Worm (Caenorhabditis elegans) whole organism, early embryonic: ENCODE measurements around the gene pdi-2.

Experiments used
- B0310.2 ChIP-seq: sonication (generic microtip); optimal IDR thresholded peaks from 2 replicates; lab custom pipeline; 2016; ENCODE audit warnings: mild to moderate bottlenecking, missing genetic modification characterization, missing compliant biosample characterization
- F13C5.2 ChIP-seq: sonication (generic microtip); optimal IDR thresholded peaks from 2 replicates; lab custom pipeline; 2017; ENCODE audit warnings: mild to moderate bottlenecking, missing genetic modification characterization, inconsistent platforms, missing compliant biosample characterization
- aly-1 ChIP-seq: sonication (generic microtip); optimal IDR thresholded peaks from 2 replicates; lab custom pipeline; 2016; ENCODE audit warnings: missing genetic modification characterization, missing compliant biosample characterization
- ama-1 ChIP-seq: fragments of 150-350 bp; optimal IDR thresholded peaks from 2 replicates; lab custom pipeline; 2014
- ceh-13 ChIP-seq: fragments of 200-800 bp; sonication (Bioruptor generic); optimal IDR thresholded peaks from 2 replicates; lab custom pipeline; 2018; ENCODE audit warnings: mild to moderate bottlenecking, missing genetic modification characterization, missing compliant biosample characterization
- ceh-36 ChIP-seq: sonication (generic microtip); optimal IDR thresholded peaks from 2 replicates; lab custom pipeline; 2016; ENCODE audit warnings: missing genetic modification characterization, inconsistent platforms, missing compliant biosample characterization
- ets-7 ChIP-seq: sonication (generic microtip); optimal IDR thresholded peaks from 2 replicates; lab custom pipeline; 2016; ENCODE audit warnings: missing genotype, missing genetic modification characterization, missing compliant biosample characterization
- flt-1 ChIP-seq: fragments of 200-800 bp; sonication (Bioruptor generic); IDR thresholded peaks from 2 replicates; pipeline ENCODE4 v1.3.6; 2022; ENCODE audit warnings: missing genetic modification characterization, missing compliant biosample characterization
- hmbx-1 ChIP-seq: sonication (generic microtip); optimal IDR thresholded peaks from 2 replicates; lab custom pipeline; 2016; ENCODE audit warnings: mild to moderate bottlenecking, missing genetic modification characterization, missing compliant biosample characterization
- hmg-4 ChIP-seq: fragments of 200-800 bp; sonication (Bioruptor generic); optimal IDR thresholded peaks from 2 replicates; lab custom pipeline; 2018; ENCODE audit warnings: mild to moderate bottlenecking, missing genetic modification characterization, missing compliant biosample characterization
- hnd-1 ChIP-seq: sonication (generic microtip); optimal IDR thresholded peaks from 2 replicates; lab custom pipeline; 2016; ENCODE audit warnings: missing genetic modification characterization, missing compliant biosample characterization
- pes-1 ChIP-seq: fragments of 200-800 bp; sonication (Bioruptor generic); IDR thresholded peaks from 2 replicates; pipeline ENCODE4 v1.3.6; 2022; ENCODE audit warnings: missing genetic modification reagents, missing genetic modification characterization, missing compliant biosample characterization
- scrt-1 ChIP-seq: fragments of 200-800 bp; sonication (Bioruptor generic); IDR thresholded peaks from 2 replicates; pipeline ENCODE4 v1.3.6; 2022; ENCODE audit warnings: missing genetic modification characterization, missing compliant biosample characterization
- sea-1 ChIP-seq: fragments of 200-800 bp; sonication (Bioruptor generic); conservative IDR thresholded peaks from 2 replicates; pipeline ENCODE4 v1.3.6; 2022; ENCODE audit warnings: missing genetic modification characterization, missing compliant biosample characterization
- tbx-11 ChIP-seq: fragments of 200-800 bp; sonication (Bioruptor generic); IDR thresholded peaks from 2 replicates; pipeline ENCODE4 v1.3.6; 2022; ENCODE audit warnings: missing genetic modification characterization, missing compliant biosample characterization
- tbx-37 ChIP-seq: fragments of 200-800 bp; sonication (Bioruptor generic); conservative IDR thresholded peaks from 2 replicates; pipeline ENCODE4 v1.3.6; 2022; ENCODE audit warnings: missing genetic modification reagents, missing genetic modification characterization, missing compliant biosample characterization
- tra-4 ChIP-seq: sonication (generic microtip); optimal IDR thresholded peaks from 2 replicates; lab custom pipeline; 2017; ENCODE audit warnings: missing genetic modification characterization, missing compliant biosample characterization

pdi-2 gene

DNA sequence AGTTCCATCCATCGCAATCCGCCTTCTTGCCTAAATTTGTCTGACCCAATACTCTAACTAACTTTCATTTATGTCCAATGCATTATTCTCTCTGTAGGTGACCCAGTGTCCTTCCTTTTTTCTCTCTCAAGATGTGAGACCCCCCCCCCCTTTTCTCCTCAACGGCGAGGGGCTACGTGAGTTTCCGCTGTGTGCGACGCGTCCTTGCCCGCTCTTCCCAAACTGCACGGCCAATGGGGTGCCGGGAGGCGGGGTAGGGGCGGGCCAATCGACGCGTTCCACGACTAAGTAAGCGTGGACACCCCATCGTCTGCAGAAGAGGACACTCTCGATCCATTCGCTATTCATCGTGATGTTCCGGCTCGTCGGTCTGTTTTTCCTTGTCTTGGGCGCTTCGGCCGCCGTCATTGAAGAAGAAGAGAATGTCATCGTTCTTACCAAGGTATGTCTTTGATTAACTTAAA lies at the start of gene pdi-2:
pdi-2 (plus strand) TSS at position 269 of the 464 bp plus-strand sequence.
- TF ChIP-seq scrt-1 (GFP tag; lab: Robert Waterston, UW) (peak; percentile 53; the same call in 1 of the 2 replicates), tbx-37 (GFP tag; lab: Robert Waterston, UW) (0 out of 2 replicates have a peak, but pooled peaks have one; percentile 36), tra-4 (tag; lab: Kevin White, UChicago) (no peak), sea-1 (GFP tag; lab: Robert Waterston, UW) (0 out of 2 replicates have a peak, but pooled peaks have one; percentile 20), tbx-11 (GFP tag; lab: Robert Waterston, UW) (no peak), pes-1 (GFP tag; lab: Robert Waterston, UW) (peak; percentile 46), hnd-1 (no peak), ets-7 (no peak), hmbx-1 (tag; lab: Kevin White, UChicago) (no peak), ama-1 (lab: Kevin White, UChicago) (peak; percentile 32), flt-1 (GFP tag; lab: Robert Waterston, UW) (peak; percentile 40; the same call in 1 of the 2 replicates), hmg-4 (GFP tag; lab: Kevin White, UChicago) (peak; percentile 90), ceh-13 (no peak), F13C5.2 (peak; percentile 76), ceh-36 (tag; lab: Kevin White, UChicago) (no peak), B0310.2 (tag; lab: Kevin White, UChicago) (peak; percentile 71), aly-1 (tag; lab: Kevin White, UChicago) (no peak)

DNA sequence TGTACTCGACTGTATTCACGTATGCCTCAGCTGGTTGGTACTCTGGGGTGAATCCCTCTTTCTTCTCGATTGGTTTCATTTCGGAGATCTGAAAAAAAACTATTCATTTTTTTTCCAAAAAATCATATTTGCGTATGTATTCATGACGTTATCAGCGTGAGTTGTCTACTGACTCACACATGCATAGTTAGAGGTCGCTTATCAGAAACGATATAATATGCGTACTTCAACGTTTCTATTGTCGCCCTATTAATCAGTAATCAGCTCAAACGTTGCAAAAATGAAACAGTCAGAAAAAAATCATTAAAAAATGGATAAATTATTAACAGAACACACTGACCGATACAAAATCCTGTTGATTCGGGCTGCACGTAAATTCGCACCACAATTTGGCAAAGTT lies 45.5 kb upstream of the pdi-2 start:
- TF ChIP-seq flt-1 (GFP tag; lab: Robert Waterston, UW) = no peak
- TF ChIP-seq sea-1 (GFP tag; lab: Robert Waterston, UW) = no peak
- TF ChIP-seq pes-1 (GFP tag; lab: Robert Waterston, UW) = no peak
- TF ChIP-seq tra-4 (tag; lab: Kevin White, UChicago) = no peak
- TF ChIP-seq B0310.2 (tag; lab: Kevin White, UChicago) = no peak
- TF ChIP-seq tbx-11 (GFP tag; lab: Robert Waterston, UW) = no peak
- TF ChIP-seq F13C5.2 = no peak
- no peak for TF ChIP-seq ceh-36 (tag; lab: Kevin White, UChicago)
- TF ChIP-seq ama-1 (lab: Kevin White, UChicago) = no peak
- no peak for TF ChIP-seq scrt-1 (GFP tag; lab: Robert Waterston, UW)
- TF ChIP-seq hnd-1 = no peak

DNA sequence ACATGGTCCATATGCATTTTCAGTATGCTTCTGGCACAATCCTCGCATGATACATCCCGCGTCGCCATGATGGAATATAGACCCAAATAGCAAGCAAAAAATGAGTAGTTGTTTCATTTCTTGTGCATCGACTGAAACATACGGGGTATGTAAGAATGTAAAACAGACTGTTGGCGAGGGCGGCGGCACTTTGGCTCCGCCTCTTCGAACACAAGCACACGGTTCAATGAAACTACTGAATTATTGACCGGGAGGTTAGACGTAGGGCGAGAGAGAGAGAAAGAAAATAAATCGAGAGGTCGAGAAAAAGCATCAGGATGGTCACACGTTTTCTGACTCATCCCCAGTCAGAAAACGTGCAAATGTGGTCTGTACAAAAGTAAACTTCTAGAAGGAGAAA lies 44.0 kb upstream of the pdi-2 start:
- no peak for TF ChIP-seq aly-1 (tag; lab: Kevin White, UChicago)
- TF ChIP-seq pes-1 (GFP tag; lab: Robert Waterston, UW) = no peak
- no peak for TF ChIP-seq scrt-1 (GFP tag; lab: Robert Waterston, UW)
- no peak for TF ChIP-seq ets-7
- no peak for TF ChIP-seq tbx-37 (GFP tag; lab: Robert Waterston, UW)
- no peak for TF ChIP-seq flt-1 (GFP tag; lab: Robert Waterston, UW)
- no peak for TF ChIP-seq ama-1 (lab: Kevin White, UChicago)
- TF ChIP-seq ceh-13 = no peak
- no peak for TF ChIP-seq B0310.2 (tag; lab: Kevin White, UChicago)
- TF ChIP-seq hmg-4 (GFP tag; lab: Kevin White, UChicago) = no peak
- TF ChIP-seq F13C5.2 = no peak
- TF ChIP-seq ceh-36 (tag; lab: Kevin White, UChicago) = no peak
- no peak for TF ChIP-seq tbx-11 (GFP tag; lab: Robert Waterston, UW)

DNA sequence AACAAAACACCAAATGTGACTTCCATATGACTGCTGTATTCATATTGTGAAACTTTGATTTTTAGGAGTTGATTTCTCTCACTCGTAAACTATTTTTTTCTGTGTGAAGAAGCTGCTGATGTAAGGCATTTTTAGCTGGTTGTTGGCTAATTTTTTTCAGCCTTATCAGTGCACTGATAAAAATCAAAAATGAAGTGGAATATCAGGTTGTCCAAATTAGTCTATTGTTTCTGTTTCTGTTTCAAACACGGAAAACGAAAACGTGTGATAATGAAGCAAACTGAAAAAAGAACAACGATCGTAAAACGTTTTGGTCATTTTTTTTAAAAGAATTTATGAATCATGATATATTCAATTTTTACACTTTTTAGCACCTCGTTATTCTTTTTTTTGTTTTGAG lies 43.2 kb upstream of the pdi-2 start:
- no peak for TF ChIP-seq hmg-4 (GFP tag; lab: Kevin White, UChicago)
- no peak for TF ChIP-seq hnd-1

DNA sequence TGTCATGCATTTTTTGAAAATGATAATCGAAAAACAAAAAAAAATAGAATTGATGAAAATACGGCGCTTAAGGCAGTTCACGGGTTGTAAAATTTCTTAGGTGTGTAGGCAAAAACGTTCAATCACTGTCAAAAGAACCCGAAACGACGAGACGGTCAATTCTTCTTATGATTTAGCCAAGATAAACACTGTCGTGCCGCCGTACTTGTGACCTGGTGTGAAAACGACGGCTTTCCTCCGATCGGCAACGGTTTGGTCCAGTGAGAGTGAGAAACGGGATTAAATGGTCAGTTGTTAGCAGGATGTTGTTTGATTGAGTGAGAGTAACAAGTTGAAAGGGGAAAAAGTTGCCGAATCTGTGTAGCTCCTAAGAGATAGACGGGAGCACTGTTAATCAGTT lies 39.9 kb upstream of the pdi-2 start:
- no peak for TF ChIP-seq scrt-1 (GFP tag; lab: Robert Waterston, UW)
- TF ChIP-seq flt-1 (GFP tag; lab: Robert Waterston, UW) = no peak
- no peak for TF ChIP-seq tbx-11 (GFP tag; lab: Robert Waterston, UW)
- no peak for TF ChIP-seq F13C5.2
- TF ChIP-seq sea-1 (GFP tag; lab: Robert Waterston, UW) = no peak
- TF ChIP-seq aly-1 (tag; lab: Kevin White, UChicago) = no peak
- TF ChIP-seq ets-7 = no peak
- no peak for TF ChIP-seq hmg-4 (GFP tag; lab: Kevin White, UChicago)
- no peak for TF ChIP-seq ama-1 (lab: Kevin White, UChicago)

DNA sequence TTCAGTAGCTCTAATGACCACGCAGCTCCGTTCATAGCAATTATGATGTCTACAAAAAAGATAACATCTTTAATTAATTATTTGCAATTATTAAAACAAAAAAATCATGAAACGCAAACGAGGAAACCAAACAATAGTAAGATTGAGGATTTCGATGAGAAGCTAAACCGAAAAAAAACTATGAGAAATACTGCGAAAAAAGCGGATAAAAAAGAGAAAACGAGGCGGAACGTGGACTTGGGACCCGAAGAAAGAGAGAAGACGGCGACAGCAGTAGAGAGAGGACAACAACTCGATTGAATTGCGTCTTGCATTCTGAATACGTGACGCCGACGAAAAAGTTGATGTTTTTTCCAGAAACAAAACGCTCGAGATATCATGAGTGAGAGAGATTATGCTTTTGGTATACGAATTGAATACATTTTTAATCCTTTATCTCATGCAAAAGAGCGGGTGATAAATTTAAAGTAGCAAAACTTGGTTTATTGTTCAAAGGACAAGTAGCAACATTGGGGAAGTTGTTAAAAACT lies 35.1 kb upstream of the pdi-2 start, which contains the start of gene ncr-1:
ncr-1 (minus strand) TSS at position 51 of the 530 bp plus-strand sequence.
- TF ChIP-seq flt-1 (GFP tag; lab: Robert Waterston, UW) = no peak
- no peak for TF ChIP-seq tbx-11 (GFP tag; lab: Robert Waterston, UW)
- no peak for TF ChIP-seq tbx-37 (GFP tag; lab: Robert Waterston, UW)
- no peak for TF ChIP-seq pes-1 (GFP tag; lab: Robert Waterston, UW)
- no peak for TF ChIP-seq ceh-36 (tag; lab: Kevin White, UChicago)
- no peak for TF ChIP-seq ceh-13
- no peak for TF ChIP-seq tra-4 (tag; lab: Kevin White, UChicago)
- no peak for TF ChIP-seq ama-1 (lab: Kevin White, UChicago)
- TF ChIP-seq aly-1 (tag; lab: Kevin White, UChicago) = no peak
- no peak for TF ChIP-seq sea-1 (GFP tag; lab: Robert Waterston, UW)
- TF ChIP-seq B0310.2 (tag; lab: Kevin White, UChicago) = no peak
- no peak for TF ChIP-seq hmbx-1 (tag; lab: Kevin White, UChicago)
- TF ChIP-seq hnd-1 = no peak
- TF ChIP-seq scrt-1 (GFP tag; lab: Robert Waterston, UW) = no peak
- TF ChIP-seq hmg-4 (GFP tag; lab: Kevin White, UChicago) = no peak

DNA sequence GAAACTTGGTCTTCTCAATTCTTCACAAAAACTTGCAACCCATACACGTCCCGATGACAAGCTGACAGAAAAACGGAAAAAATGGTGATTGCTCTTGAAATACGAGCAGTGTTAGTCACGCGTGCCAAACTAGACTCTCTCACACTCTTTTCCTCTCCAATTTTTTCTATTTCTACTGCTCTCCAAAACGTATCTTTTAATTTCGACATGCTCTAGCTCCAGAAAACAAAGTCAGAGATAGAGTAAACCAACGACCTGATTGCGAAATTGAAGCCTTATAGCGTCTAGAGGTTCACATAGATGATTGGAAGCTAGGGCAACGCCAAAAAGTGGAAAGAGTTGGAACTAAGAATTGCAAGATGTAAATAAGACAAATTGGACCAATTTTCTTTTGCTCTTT lies 33.6 kb upstream of the pdi-2 start:
- no peak for TF ChIP-seq ama-1 (lab: Kevin White, UChicago)
- TF ChIP-seq hnd-1 = no peak
- no peak for TF ChIP-seq scrt-1 (GFP tag; lab: Robert Waterston, UW)
- no peak for TF ChIP-seq tra-4 (tag; lab: Kevin White, UChicago)
- TF ChIP-seq tbx-11 (GFP tag; lab: Robert Waterston, UW) = no peak
- no peak for TF ChIP-seq ceh-13
- no peak for TF ChIP-seq B0310.2 (tag; lab: Kevin White, UChicago)
- TF ChIP-seq hmbx-1 (tag; lab: Kevin White, UChicago) = no peak
- no peak for TF ChIP-seq pes-1 (GFP tag; lab: Robert Waterston, UW)
- no peak for TF ChIP-seq sea-1 (GFP tag; lab: Robert Waterston, UW)
- no peak for TF ChIP-seq F13C5.2
